Worm (Caenorhabditis elegans) whole organism, late embryonic: ENCODE data around the gene T13C5.6.

Experiments used
- C08G9.2 ChIP-seq: sonication (generic microtip); optimal IDR thresholded peaks from 2 replicates; lab custom pipeline; 2016; ENCODE audit warnings: mild to moderate bottlenecking, missing genetic modification characterization, moderate library complexity, missing compliant biosample characterization
- ahr-1 ChIP-seq: sonication (generic microtip); optimal IDR thresholded peaks from 2 replicates; lab custom pipeline; 2016; ENCODE audit warnings: missing genetic modification characterization, missing compliant biosample characterization
- ama-1 ChIP-seq: fragments of 150-350 bp; optimal IDR thresholded peaks from 2 replicates; lab custom pipeline; 2014
- dmd-4 ChIP-seq: sonication (generic microtip); optimal IDR thresholded peaks from 2 replicates; lab custom pipeline; 2016; ENCODE audit warnings: borderline replicate concordance, missing genetic modification characterization, missing compliant biosample characterization
- elt-2 ChIP-seq: sonication (generic microtip); optimal IDR thresholded peaks from 2 replicates; lab custom pipeline; 2016; ENCODE audit warnings: missing genetic modification reagents, missing genetic modification characterization, missing compliant biosample characterization
- hlh-15 ChIP-seq: sonication (generic microtip); optimal IDR thresholded peaks from 2 replicates; lab custom pipeline; 2016; ENCODE audit warnings: missing genetic modification characterization, missing compliant biosample characterization
- pha-4 ChIP-seq: fragments of 150-350 bp; optimal IDR thresholded peaks from 2 replicates; lab custom pipeline; 2018; ENCODE audit warnings: missing biosample characterization, missing genetic modification reagents, missing genetic modification characterization
- rnt-1 ChIP-seq: sonication (generic microtip); optimal IDR thresholded peaks from 2 replicates; lab custom pipeline; 2016; ENCODE audit warnings: missing genetic modification characterization, missing compliant biosample characterization
- sdc-2 ChIP-seq: sonication (generic microtip); optimal IDR thresholded peaks from 2 replicates; lab custom pipeline; 2016; ENCODE audit warnings: missing genotype, missing genetic modification characterization, missing compliant biosample characterization
- tbx-2 ChIP-seq: sonication (generic microtip); optimal IDR thresholded peaks from 2 replicates; lab custom pipeline; 2016; ENCODE audit warnings: missing genetic modification characterization, missing compliant biosample characterization
- ttx-3 ChIP-seq: sonication (generic microtip); optimal IDR thresholded peaks from 2 replicates; lab custom pipeline; 2016; ENCODE audit warnings: missing genetic modification reagents, missing genetic modification characterization, missing compliant biosample characterization
- unc-3 ChIP-seq, 2 experiments: fragments of 200-800 bp in 1 of 2; sonication (Bioruptor generic) in 1 of 2; sonication (generic microtip) in 1 of 2; conservative IDR thresholded peaks in 1 of 2; optimal IDR thresholded peaks in 1 of 2; 2 replicates each; pipeline versions ENCODE4 v1.3.6 to Lab custom; 2016 to 2022; ENCODE audit warnings: missing compliant biosample characterization in 2 of 2, missing genetic modification characterization in 2 of 2, missing genetic modification reagents in 1 of 2

DNA sequence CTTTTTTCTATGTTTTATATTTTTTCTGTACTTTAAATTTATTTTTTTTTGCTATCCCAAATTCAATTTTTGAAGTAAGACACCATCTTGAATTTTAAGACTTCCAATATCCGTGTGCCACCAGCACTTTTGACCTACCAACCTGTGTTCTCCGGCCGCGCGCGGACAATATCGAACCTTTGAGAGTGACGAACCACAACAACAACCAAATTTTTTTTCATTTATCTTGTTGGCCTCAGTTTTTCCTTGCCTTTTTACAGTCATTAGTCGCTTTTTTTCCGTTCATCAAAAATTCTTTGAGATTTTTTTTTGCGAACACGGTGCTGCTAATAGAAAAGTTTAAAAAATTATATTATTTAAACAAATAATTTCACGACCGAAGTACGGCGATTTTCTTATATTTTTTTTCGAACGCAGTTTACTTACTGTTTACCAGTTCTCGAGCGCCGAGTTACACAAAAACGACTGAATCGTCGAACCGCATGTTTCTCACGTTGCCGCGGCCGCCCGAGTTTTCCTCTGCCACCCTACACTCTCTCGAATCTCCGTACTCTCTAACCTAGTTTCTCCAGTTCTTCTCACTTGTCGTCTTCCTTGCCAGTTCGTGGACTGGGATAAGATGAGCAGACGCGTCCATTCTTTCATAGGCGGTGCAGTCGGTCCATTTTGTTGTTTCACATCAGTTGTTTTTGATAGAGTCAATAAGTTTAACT lies 32.6 kb upstream of the T13C5.6 start:
- no peak for TF ChIP-seq pha-4 (tag; lab: Kevin White, UChicago)
- TF ChIP-seq ttx-3 (tag; lab: Kevin White, UChicago) = no peak
- no peak for TF ChIP-seq sdc-2 (tag; lab: Kevin White, UChicago)
- TF ChIP-seq rnt-1 (tag; lab: Kevin White, UChicago) = no peak
- no peak for TF ChIP-seq hlh-15
- TF ChIP-seq unc-3 (GFP tag; conservative IDR thresholded peaks at IDR 0.05; lab: Robert Waterston, UW) = no peak
- no peak for TF ChIP-seq unc-3 (tag; optimal IDR thresholded peaks at IDR 0.05; lab: Kevin White, UChicago)
- no peak for TF ChIP-seq elt-2 (tag; lab: Kevin White, UChicago)
- no peak for TF ChIP-seq ahr-1 (tag; lab: Kevin White, UChicago)
- no peak for TF ChIP-seq C08G9.2 (tag; lab: Kevin White, UChicago)
- no peak for TF ChIP-seq ama-1 (lab: Kevin White, UChicago)
- no peak for TF ChIP-seq tbx-2 (tag; lab: Kevin White, UChicago)
- TF ChIP-seq dmd-4 (tag; lab: Kevin White, UChicago) = no peak
